Worm (Caenorhabditis elegans) whole organism, young adult: Measurements from ENCODE around the gene ref-1.

Source experiments
- B0019.2 ChIP-seq: fragments of 200-800 bp; sonication (Bioruptor generic); conservative IDR thresholded peaks from 2 replicates; pipeline ENCODE4 v1.3.6; 2022; ENCODE audit warnings: missing genetic modification reagents, missing genetic modification characterization, missing compliant biosample characterization
- B0261.1 ChIP-seq: sonication (generic microtip); optimal IDR thresholded peaks from 2 replicates; lab custom pipeline; 2016; ENCODE audit warnings: mild to moderate bottlenecking, missing genetic modification characterization, moderate library complexity, missing compliant biosample characterization
- cebp-1 ChIP-seq, 2 experiments: fragments of 200-800 bp in 1 of 2; sonication (Bioruptor generic) in 1 of 2; sonication (generic microtip) in 1 of 2; IDR thresholded peaks in 1 of 2; optimal IDR thresholded peaks in 1 of 2; 2 replicates each; pipeline versions ENCODE4 v1.3.6 to Lab custom; 2017 to 2022; ENCODE audit warnings: missing compliant biosample characterization in 2 of 2, missing genetic modification characterization in 2 of 2, mild to moderate bottlenecking in 1 of 2, missing genetic modification reagents in 1 of 2, moderate library complexity in 1 of 2
- cebp-2 ChIP-seq: fragments of 200-800 bp; sonication (Bioruptor generic); IDR thresholded peaks from 2 replicates; pipeline ENCODE4 v1.3.6; 2022; ENCODE audit warnings: missing genetic modification characterization, missing compliant biosample characterization
- ceh-100 ChIP-seq: fragments of 200-800 bp; sonication (Bioruptor generic); IDR thresholded peaks from 2 replicates; pipeline ENCODE4 v1.3.6; 2022; ENCODE audit warnings: missing genetic modification reagents, missing genetic modification characterization, missing compliant biosample characterization
- him-1 ChIP-seq: sonication (generic microtip); optimal IDR thresholded peaks from 2 replicates; lab custom pipeline; 2016; ENCODE audit warnings: missing genotype, missing genetic modification reagents, missing genetic modification characterization, missing compliant biosample characterization
- lin-26 ChIP-seq: fragments of 200-800 bp; sonication (Bioruptor generic); IDR thresholded peaks from 2 replicates; pipeline ENCODE4 v1.3.6; 2022; ENCODE audit warnings: missing genetic modification reagents, missing genetic modification characterization, missing compliant biosample characterization
- nfya-1 ChIP-seq: sonication (generic microtip); optimal IDR thresholded peaks from 2 replicates; lab custom pipeline; 2017; ENCODE audit warnings: antibody characterized with exemption, missing compliant biosample characterization, missing genetic modification characterization, borderline replicate concordance; ENCODE audit not compliant: insufficient read depth
- nhr-90 ChIP-seq: sonication (generic microtip); optimal IDR thresholded peaks from 2 replicates; lab custom pipeline; 2016; ENCODE audit warnings: missing genotype, mild to moderate bottlenecking, missing genetic modification characterization, missing compliant biosample characterization
- pha-4 ChIP-seq: fragments of 150-350 bp; sonication (generic microtip); optimal IDR thresholded peaks from 2 replicates; lab custom pipeline; 2014; ENCODE audit warnings: missing biosample characterization, missing genetic modification reagents, missing genetic modification characterization
- snpc-4 ChIP-seq, 5 experiments: fragments of 150-350 bp in 1 of 5; sonication (generic microtip) in 4 of 5; optimal IDR thresholded peaks; 2 replicates each; lab custom pipeline; 2014 to 2018; ENCODE audit warnings: missing genetic modification characterization in 5 of 5, missing biosample characterization in 3 of 5, antibody characterized with exemption in 2 of 5, mild to moderate bottlenecking in 2 of 5, missing compliant biosample characterization in 2 of 5, missing genotype in 2 of 5, moderate library complexity in 2 of 5, missing genetic modification reagents in 1 of 5
- xnd-1 ChIP-seq: sonication (generic microtip); optimal IDR thresholded peaks from 2 replicates; lab custom pipeline; 2016; ENCODE audit warnings: missing genotype, missing genetic modification reagents, missing genetic modification characterization, missing compliant biosample characterization
- ztf-28 ChIP-seq: fragments of 200-800 bp; sonication (Bioruptor generic); IDR thresholded peaks from 2 replicates; pipeline ENCODE4 v1.3.6; 2022; ENCODE audit warnings: missing genetic modification reagents, missing genetic modification characterization, missing compliant biosample characterization

ce11 chrII:10200759-10201158, 17.5 kb upstream of the ref-1 start, which contains the start of gene arv-1:
- TF ChIP-seq cebp-1 (GFP tag; IDR thresholded peaks at IDR 0.05; lab: Robert Waterston, UW) (no peak), cebp-1 (tag; optimal IDR thresholded peaks at IDR 0.05; lab: Kevin White, UChicago) (no peak), nhr-90 (tag; lab: Kevin White, UChicago) (no peak), B0019.2 (GFP tag; lab: Robert Waterston, UW) (peak; percentile 63; the same call in 1 of the 2 replicates), nfya-1 (tag; lab: Kevin White, UChicago) (no peak), him-1 (peak; percentile 11), lin-26 (GFP tag; lab: Robert Waterston, UW) (no peak), ceh-100 (GFP tag; lab: Robert Waterston, UW) (peak; percentile 11; the same call in 1 of the 2 replicates), ztf-28 (GFP tag; lab: Robert Waterston, UW) (no peak), pha-4 (tag; lab: Kevin White, UChicago) (no peak), xnd-1 (tag; lab: Kevin White, UChicago) (no peak), B0261.1 (tag; lab: Kevin White, UChicago) (no peak), snpc-4 (GFP tag; optimal IDR thresholded peaks at IDR 0.05; lab: Kevin White, UChicago) (no peak), snpc-4 (tag; optimal IDR thresholded peaks at IDR 0.05; lab: Kevin White, UChicago) (peak in 1 of 4 experiments; percentile 6), cebp-2 (GFP tag; lab: Robert Waterston, UW) (no peak)
